Fruit fly (Drosophila melanogaster) whole organism, prepupa: ENCODE measurements around the gene CG31638.

ENCODE experiments used
- CG6792 ChIP-seq: fragments of 200-800 bp; sonication (Bioruptor generic); optimal IDR thresholded peaks from 3 replicates; lab custom pipeline; 2016; ENCODE audit warnings: missing biosample characterization, missing genetic modification characterization
- Gug ChIP-seq: fragments of 200-800 bp; sonication (Bioruptor generic); IDR thresholded peaks from 2 replicates; pipeline ENCODE4 v1.3.6; 2022; ENCODE audit warnings: missing biosample characterization, missing genetic modification characterization
- Hr38 ChIP-seq: sonication (Bioruptor generic); optimal IDR thresholded peaks from 2 replicates; lab custom pipeline; 2016; ENCODE audit warnings: missing biosample characterization, missing genetic modification characterization
- OdsH ChIP-seq: fragments of 200-800 bp; sonication (Bioruptor generic); optimal IDR thresholded peaks from 3 replicates; lab custom pipeline; 2016; ENCODE audit warnings: missing biosample characterization, missing genetic modification characterization

DNA sequence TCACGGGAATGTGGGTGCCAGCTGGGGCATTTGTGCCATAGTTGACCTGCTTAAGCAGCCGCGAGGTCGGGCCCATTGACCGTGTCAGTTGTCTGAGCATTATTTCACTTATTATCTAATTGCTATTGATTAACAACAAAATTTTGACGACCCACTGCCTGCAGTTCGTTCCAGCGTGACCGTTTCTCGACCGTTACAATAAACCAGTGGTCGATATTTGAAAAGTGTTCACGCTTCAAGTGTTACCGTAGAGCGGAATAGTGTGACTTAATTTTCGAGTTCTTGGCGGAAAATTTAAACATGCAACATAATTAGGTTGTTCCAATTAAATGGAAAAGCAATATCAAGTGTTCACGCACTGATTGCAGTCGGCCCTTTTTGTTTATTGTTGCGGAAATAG is 23.4 kb upstream of the CG31638 start, which contains the start of gene HemK1:
- TF ChIP-seq Hr38 (GFP tag; lab: Kevin White, UChicago) = no peak
- TF ChIP-seq Gug (GFP tag; lab: Robert Waterston, UW) = no peak
- TF ChIP-seq OdsH (GFP tag; lab: Kevin White, UChicago) = no peak
- TF ChIP-seq CG6792 (GFP tag; lab: Kevin White, UChicago) = no peak
